Fruit fly (Drosophila melanogaster) whole organism, pupa: ENCODE measurements around the gene Psf3.

ENCODE experiments used
- CG15710 ChIP-seq: fragments of 200-800 bp; sonication (Bioruptor generic); optimal IDR thresholded peaks from 2 replicates; lab custom pipeline; 2018; ENCODE audit warnings: missing biosample characterization, mild to moderate bottlenecking, missing genetic modification characterization, moderate library complexity
- CG17806 ChIP-seq: fragments of 200-800 bp; sonication (Bioruptor generic); optimal IDR thresholded peaks from 2 replicates; lab custom pipeline; 2018; ENCODE audit warnings: missing biosample characterization, mild to moderate bottlenecking, missing genetic modification characterization, moderate library complexity
- CG8301 ChIP-seq: fragments of 200-800 bp; sonication (Bioruptor generic); optimal IDR thresholded peaks from 2 replicates; lab custom pipeline; 2018; ENCODE audit warnings: missing biosample characterization, mild to moderate bottlenecking, missing genetic modification characterization
- CG9948 ChIP-seq: fragments of 200-800 bp; sonication (Bioruptor generic); optimal IDR thresholded peaks from 2 replicates; lab custom pipeline; 2018; ENCODE audit warnings: missing biosample characterization, mild to moderate bottlenecking, missing genetic modification characterization, moderate library complexity
- EcR ChIP-seq: fragments of 200-800 bp; sonication (Bioruptor generic); optimal IDR thresholded peaks from 3 replicates; lab custom pipeline; 2019; ENCODE audit warnings: missing biosample characterization, missing genetic modification characterization, mild to moderate bottlenecking, moderate library complexity, missing genetic modification reagents
- Pif1A ChIP-seq: fragments of 200-800 bp; sonication (Bioruptor generic); optimal IDR thresholded peaks from 3 replicates; lab custom pipeline; 2016; ENCODE audit warnings: missing biosample characterization, missing genetic modification characterization
- Pif1B ChIP-seq: fragments of 200-800 bp; sonication (Bioruptor generic); optimal IDR thresholded peaks from 3 replicates; lab custom pipeline; 2016; ENCODE audit warnings: missing biosample characterization, missing genetic modification characterization
- Snoo ChIP-seq: fragments of 200-800 bp; sonication (Bioruptor generic); optimal IDR thresholded peaks from 3 replicates; lab custom pipeline; 2017; ENCODE audit warnings: missing biosample characterization, mild to moderate bottlenecking, missing genetic modification characterization, inconsistent platforms
- fd96Ca ChIP-seq: fragments of 200-800 bp; sonication (Bioruptor generic); IDR thresholded peaks from 3 replicates; pipeline ENCODE4 v1.3.6; 2022; ENCODE audit warnings: missing biosample characterization, missing genetic modification characterization
- gl ChIP-seq: fragments of 200-800 bp; sonication (Bioruptor generic); optimal IDR thresholded peaks from 2 replicates; lab custom pipeline; 2018; ENCODE audit warnings: missing biosample characterization, mild to moderate bottlenecking, missing genetic modification characterization

- TF ChIP-seq EcR (GFP tag; lab: Kevin White, UChicago) (no peak), Snoo (tag; lab: Kevin White, UChicago) (no peak), fd96Ca (GFP tag; lab: Robert Waterston, UW) (no peak), CG17806 (tag; lab: Kevin White, UChicago) (no peak), CG9948 (tag; lab: Kevin White, UChicago) (no peak), gl (tag; lab: Kevin White, UChicago) (no peak), Pif1B (GFP tag; lab: Kevin White, UChicago) (no peak), CG15710 (tag; lab: Kevin White, UChicago) (no peak), CG8301 (tag; lab: Kevin White, UChicago) (no peak), Pif1A (GFP tag; lab: Kevin White, UChicago) (no peak)
Measured at dm6 chrX:10432712-10433111, 47.1 kb upstream of the Psf3 start, which contains the start of gene CG12640.
